Worm (Caenorhabditis elegans): ENCODE results near the gene R13H9.6.

- TF ChIP-seq F49E8.2 (tag; optimal IDR thresholded peaks at IDR 0.05; ENCODE audit: borderline replicate concordance) (no peak), ztf-11 (tag; optimal IDR thresholded peaks at IDR 0.05) (no peak), T26A8.4 (GFP tag; IDR thresholded peaks at IDR 0.05) (no peak), nhr-28 (tag; optimal IDR thresholded peaks at IDR 0.05) (no peak), vab-7 (GFP tag; IDR thresholded peaks at IDR 0.05) (no peak), lsy-2 (tag; optimal IDR thresholded peaks at IDR 0.05) (peak in 1 of 2 experiments; percentile 48), zfp-3 (GFP tag; conservative IDR thresholded peaks at IDR 0.05) (no peak), fkh-10 (GFP tag; optimal IDR thresholded peaks at IDR 0.05) (no peak), pha-4 (GFP tag; IDR thresholded peaks at IDR 0.05) (no peak), pha-4 (tag; optimal IDR thresholded peaks at IDR 0.05) (no peak), ceh-28 (tag; optimal IDR thresholded peaks at IDR 0.05) (no peak), lin-15B (tag; optimal IDR thresholded peaks at IDR 0.05) (no peak), mep-1 (tag; optimal IDR thresholded peaks at IDR 0.05) (peak; percentile 50), Y105C5A.15 (GFP tag; IDR thresholded peaks at IDR 0.05) (no peak), lin-29 (GFP tag; IDR thresholded peaks at IDR 0.05) (no peak)
Observed at ce11 chrIV:5088814-5089322, 20.4 kb upstream of the R13H9.6 start, which contains the start of gene ivd-1.
